Worm (Caenorhabditis elegans): ENCODE data around the gene cku-70.

ce11 chrIII:11208371-11208770 is 53.7 kb downstream of the cku-70 start:
- no peak for TF ChIP-seq ceh-28 (tag; optimal IDR thresholded peaks at IDR 0.05)
- TF ChIP-seq unc-39 (tag; optimal IDR thresholded peaks at IDR 0.05), result no peak
- TF ChIP-seq unc-62 (GFP tag; optimal IDR thresholded peaks at IDR 0.05 in 1 of 2), result no peak
- no peak for TF ChIP-seq unc-62 (tag; optimal IDR thresholded peaks at IDR 0.05)
- no peak for TF ChIP-seq fos-1 (tag; optimal IDR thresholded peaks at IDR 0.05)
- no peak for TF ChIP-seq lin-13 (GFP tag; optimal IDR thresholded peaks at IDR 0.05)
- no peak for TF ChIP-seq F44E2.7 (GFP tag; IDR thresholded peaks at IDR 0.05)
- TF ChIP-seq hlh-30 (tag; optimal IDR thresholded peaks at IDR 0.05; ENCODE audit: insufficient read depth), result no peak
- no peak for TF ChIP-seq nhr-11 (tag; optimal IDR thresholded peaks at IDR 0.05)
- no peak for TF ChIP-seq ama-1 (optimal IDR thresholded peaks at IDR 0.05)
